Worm (Caenorhabditis elegans): ENCODE results near the gene klo-2.

DNA sequence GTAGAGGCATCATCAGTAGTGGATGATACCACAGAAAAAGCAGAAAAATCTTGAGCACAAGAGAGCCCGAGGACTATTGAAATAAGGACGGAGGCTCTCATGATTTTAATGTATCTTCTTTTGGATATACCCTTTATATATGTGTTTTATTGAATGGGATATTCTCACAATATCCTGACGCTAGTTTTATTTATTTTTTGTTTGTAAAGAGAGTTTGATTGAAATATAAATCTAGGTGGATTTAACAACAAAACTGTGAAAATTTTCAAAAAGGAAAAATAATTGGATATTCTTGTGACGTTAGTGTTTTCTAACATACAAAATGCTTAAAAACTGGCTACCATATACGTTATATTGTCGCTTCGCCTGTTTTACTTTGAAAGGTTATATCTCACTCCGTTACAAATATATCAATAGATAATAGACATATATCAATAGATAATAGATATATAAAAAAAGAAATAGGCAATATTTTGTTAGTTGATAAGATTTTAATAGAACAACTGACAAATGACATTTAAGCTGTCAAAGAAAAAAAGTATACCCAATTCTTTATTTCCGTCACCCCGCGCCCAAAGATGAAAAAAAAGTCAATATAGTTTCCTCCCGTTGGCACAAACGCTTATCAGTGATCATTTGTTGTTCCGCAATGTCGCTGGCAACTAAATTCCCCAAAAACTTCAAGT lies at the start of gene klo-2, which contains the start of gene E02H9.7:
- TF ChIP-seq ceh-16 (tag; optimal IDR thresholded peaks at IDR 0.05) (no peak), ztf-4 (tag; optimal IDR thresholded peaks at IDR 0.05) (no peak), egl-27 (tag; optimal IDR thresholded peaks at IDR 0.05) (no peak), nhr-11 (tag; optimal IDR thresholded peaks at IDR 0.05) (no peak)
